Worm (Caenorhabditis elegans) whole organism, young adult: ENCODE data around the gene msp-3.

Experiments
- B0035.1 ChIP-seq: sonication (generic microtip); optimal IDR thresholded peaks from 2 replicates; lab custom pipeline; 2016; ENCODE audit warnings: missing genetic modification characterization, mild to moderate bottlenecking, missing compliant biosample characterization, missing genotype, missing genetic modification reagents
- B0261.1 ChIP-seq: sonication (generic microtip); optimal IDR thresholded peaks from 2 replicates; lab custom pipeline; 2016; ENCODE audit warnings: mild to moderate bottlenecking, missing genetic modification characterization, moderate library complexity, missing compliant biosample characterization
- B0336.3 ChIP-seq: fragments of 200-800 bp; sonication (Bioruptor generic); IDR thresholded peaks from 2 replicates; pipeline ENCODE4 v1.3.6; 2022; ENCODE audit warnings: missing genetic modification characterization, missing compliant biosample characterization
- C06A6.2 ChIP-seq: fragments of 200-800 bp; sonication (Bioruptor generic); conservative IDR thresholded peaks from 2 replicates; pipeline ENCODE4 v1.3.6; 2022; ENCODE audit warnings: missing genetic modification characterization, missing compliant biosample characterization
- C17E4.6 ChIP-seq: fragments of 200-800 bp; sonication (Bioruptor generic); IDR thresholded peaks from 2 replicates; pipeline ENCODE4 v1.3.6; 2022; ENCODE audit warnings: missing genetic modification reagents, missing genetic modification characterization, missing compliant biosample characterization
- F10E7.11 ChIP-seq: sonication (generic microtip); optimal IDR thresholded peaks from 2 replicates; lab custom pipeline; 2017; ENCODE audit warnings: mild to moderate bottlenecking, missing genetic modification characterization, moderate library complexity, missing compliant biosample characterization
- F33H1.4 ChIP-seq: fragments of 200-800 bp; sonication (Bioruptor generic); IDR thresholded peaks from 2 replicates; pipeline ENCODE4 v1.3.6; 2022; ENCODE audit warnings: missing genetic modification reagents, missing genetic modification characterization, missing compliant biosample characterization
- K11D2.4 ChIP-seq: fragments of 200-800 bp; sonication (Bioruptor generic); IDR thresholded peaks from 2 replicates; pipeline ENCODE4 v1.3.6; 2022; ENCODE audit warnings: missing genetic modification reagents, missing genetic modification characterization, missing compliant biosample characterization
- T26A5.8 ChIP-seq: sonication (generic microtip); optimal IDR thresholded peaks from 2 replicates; lab custom pipeline; 2016; ENCODE audit warnings: missing genetic modification characterization, missing compliant biosample characterization
- Y79H2A.3 ChIP-seq: fragments of 200-800 bp; sonication (Bioruptor generic); conservative IDR thresholded peaks from 2 replicates; pipeline ENCODE4 v1.3.6; 2022; ENCODE audit warnings: missing genetic modification reagents, missing genetic modification characterization, missing compliant biosample characterization
- aptf-3 ChIP-seq: fragments of 200-800 bp; sonication (Bioruptor generic); IDR thresholded peaks from 2 replicates; pipeline ENCODE4 v1.3.6; 2022; ENCODE audit warnings: missing genetic modification characterization, missing compliant biosample characterization
- athp-1 ChIP-seq: sonication (generic microtip); optimal IDR thresholded peaks from 2 replicates; lab custom pipeline; 2017; ENCODE audit warnings: mild to moderate bottlenecking, missing genetic modification characterization, missing compliant biosample characterization
- attf-6 ChIP-seq: fragments of 200-800 bp; sonication (Bioruptor generic); IDR thresholded peaks from 2 replicates; pipeline ENCODE4 v1.3.6; 2022; ENCODE audit warnings: missing genetic modification reagents, missing genetic modification characterization, missing compliant biosample characterization
- bed-1 ChIP-seq: fragments of 200-800 bp; sonication (Bioruptor generic); IDR thresholded peaks from 2 replicates; pipeline ENCODE4 v1.3.6; 2022; ENCODE audit warnings: missing genetic modification reagents, missing genetic modification characterization, missing compliant biosample characterization
- bed-2 ChIP-seq: fragments of 200-800 bp; sonication (Bioruptor generic); IDR thresholded peaks from 2 replicates; pipeline ENCODE4 v1.3.6; 2022; ENCODE audit warnings: missing genetic modification reagents, missing genetic modification characterization, missing compliant biosample characterization
- ceh-100 ChIP-seq: fragments of 200-800 bp; sonication (Bioruptor generic); IDR thresholded peaks from 2 replicates; pipeline ENCODE4 v1.3.6; 2022; ENCODE audit warnings: missing genetic modification reagents, missing genetic modification characterization, missing compliant biosample characterization
- ceh-40 ChIP-seq: fragments of 200-800 bp; sonication (Bioruptor generic); IDR thresholded peaks from 2 replicates; pipeline ENCODE4 v1.3.6; 2022; ENCODE audit warnings: missing genetic modification characterization, missing compliant biosample characterization
- ceh-58 ChIP-seq: fragments of 200-800 bp; sonication (Bioruptor generic); IDR thresholded peaks from 2 replicates; pipeline ENCODE4 v1.3.6; 2022; ENCODE audit warnings: missing genetic modification characterization, missing compliant biosample characterization
- ceh-79 ChIP-seq: sonication (generic microtip); optimal IDR thresholded peaks from 2 replicates; lab custom pipeline; 2017; ENCODE audit warnings: mild to moderate bottlenecking, missing genetic modification characterization, missing compliant biosample characterization
- ceh-91 ChIP-seq: fragments of 200-800 bp; sonication (Bioruptor generic); IDR thresholded peaks from 2 replicates; pipeline ENCODE4 v1.3.6; 2022; ENCODE audit warnings: missing genetic modification reagents, missing genetic modification characterization, missing compliant biosample characterization
- dpff-1 ChIP-seq: sonication (generic microtip); optimal IDR thresholded peaks from 2 replicates; lab custom pipeline; 2017; ENCODE audit warnings: mild to moderate bottlenecking, missing genetic modification characterization, missing compliant biosample characterization
- dpl-1 ChIP-seq: fragments of 150-350 bp; optimal IDR thresholded peaks from 2 replicates; lab custom pipeline; 2014; ENCODE audit warnings: missing biosample characterization, missing genetic modification reagents, missing genetic modification characterization
- egl-18 ChIP-seq: fragments of 200-800 bp; sonication (Bioruptor generic); IDR thresholded peaks from 2 replicates; pipeline ENCODE4 v1.3.6; 2022; ENCODE audit warnings: missing genetic modification reagents, missing genetic modification characterization, missing compliant biosample characterization
- egrh-3 ChIP-seq: fragments of 200-800 bp; sonication (Bioruptor generic); IDR thresholded peaks from 2 replicates; pipeline ENCODE4 v1.3.6; 2022; ENCODE audit warnings: missing genetic modification reagents, missing genetic modification characterization, missing compliant biosample characterization
- him-1 ChIP-seq: sonication (generic microtip); optimal IDR thresholded peaks from 2 replicates; lab custom pipeline; 2016; ENCODE audit warnings: missing genotype, missing genetic modification reagents, missing genetic modification characterization, missing compliant biosample characterization
- hmg-1.2 ChIP-seq: fragments of 200-800 bp; sonication (Bioruptor generic); IDR thresholded peaks from 2 replicates; pipeline ENCODE4 v1.3.6; 2022; ENCODE audit warnings: missing genetic modification reagents, missing genetic modification characterization, missing compliant biosample characterization
- hrde-1 ChIP-seq: sonication (generic microtip); optimal IDR thresholded peaks from 2 replicates; lab custom pipeline; 2016; ENCODE audit warnings: missing genetic modification characterization, mild to moderate bottlenecking, missing compliant biosample characterization, moderate library complexity, missing genotype, missing genetic modification reagents, borderline replicate concordance
- hsf-1 ChIP-seq: fragments of 200-800 bp; sonication (Bioruptor generic); IDR thresholded peaks from 2 replicates; pipeline ENCODE4 v1.3.6; 2022; ENCODE audit warnings: missing genetic modification reagents, missing genetic modification characterization, missing compliant biosample characterization
- lag-1 ChIP-seq: fragments of 200-800 bp; sonication (Bioruptor generic); IDR thresholded peaks from 2 replicates; pipeline ENCODE4 v1.3.6; 2022; ENCODE audit warnings: missing genetic modification reagents, missing genetic modification characterization, missing compliant biosample characterization
- lin-26 ChIP-seq: fragments of 200-800 bp; sonication (Bioruptor generic); IDR thresholded peaks from 2 replicates; pipeline ENCODE4 v1.3.6; 2022; ENCODE audit warnings: missing genetic modification reagents, missing genetic modification characterization, missing compliant biosample characterization
- lin-54 ChIP-seq: fragments of 200-800 bp; sonication (Bioruptor generic); optimal IDR thresholded peaks from 2 replicates; lab custom pipeline; 2018; ENCODE audit warnings: mild to moderate bottlenecking, missing genetic modification characterization, missing compliant biosample characterization
- lsl-1 ChIP-seq: fragments of 200-800 bp; sonication (Bioruptor generic); optimal IDR thresholded peaks from 2 replicates; lab custom pipeline; 2018; ENCODE audit warnings: mild to moderate bottlenecking, missing genetic modification characterization, moderate library complexity, missing compliant biosample characterization
- madf-10 ChIP-seq: sonication (generic microtip); optimal IDR thresholded peaks from 2 replicates; lab custom pipeline; 2016; ENCODE audit warnings: mild to moderate bottlenecking, missing genetic modification characterization, missing compliant biosample characterization
- mcd-1 ChIP-seq: fragments of 200-800 bp; sonication (Bioruptor generic); IDR thresholded peaks from 2 replicates; pipeline ENCODE4 v1.3.6; 2022; ENCODE audit warnings: missing genetic modification reagents, missing genetic modification characterization, missing compliant biosample characterization
- nhr-179 ChIP-seq: sonication (generic microtip); optimal IDR thresholded peaks from 2 replicates; lab custom pipeline; 2016; ENCODE audit warnings: mild to moderate bottlenecking, missing genetic modification characterization, missing compliant biosample characterization
- nhr-80 ChIP-seq: sonication (generic microtip); optimal IDR thresholded peaks from 2 replicates; lab custom pipeline; 2016; ENCODE audit warnings: missing genetic modification characterization, missing compliant biosample characterization
- pha-4 ChIP-seq: fragments of 150-350 bp; sonication (generic microtip); optimal IDR thresholded peaks from 2 replicates; lab custom pipeline; 2014; ENCODE audit warnings: missing biosample characterization, missing genetic modification reagents, missing genetic modification characterization
- repo-1 ChIP-seq: sonication (generic microtip); optimal IDR thresholded peaks from 2 replicates; lab custom pipeline; 2017; ENCODE audit warnings: mild to moderate bottlenecking, missing genetic modification characterization, missing compliant biosample characterization
- rpc-1 ChIP-seq, 2 experiments: fragments of 150-350 bp in 1 of 2; sonication (generic microtip) in 1 of 2; optimal IDR thresholded peaks; 2 replicates each; lab custom pipeline; 2014 to 2018; ENCODE audit warnings: missing biosample characterization in 1 of 2, missing genetic modification characterization in 1 of 2, missing genetic modification reagents in 1 of 2, missing genotype in 1 of 2
- snpc-1.1 ChIP-seq: sonication (generic microtip); optimal IDR thresholded peaks from 2 replicates; lab custom pipeline; 2017; ENCODE audit warnings: missing genetic modification characterization, mild to moderate bottlenecking, missing compliant biosample characterization, antibody characterized with exemption, moderate library complexity, missing genotype, missing genetic modification reagents; ENCODE audit not compliant: insufficient read depth
- snpc-3.4 ChIP-seq: sonication (generic microtip); optimal IDR thresholded peaks from 2 replicates; lab custom pipeline; 2017; ENCODE audit warnings: missing genetic modification characterization, mild to moderate bottlenecking, missing compliant biosample characterization, antibody characterized with exemption, moderate library complexity, missing genotype, missing genetic modification reagents
- somi-1 ChIP-seq: fragments of 200-800 bp; sonication (Bioruptor generic); optimal IDR thresholded peaks from 2 replicates; lab custom pipeline; 2018; ENCODE audit warnings: mild to moderate bottlenecking, missing genetic modification characterization, missing compliant biosample characterization
- sptf-2 ChIP-seq: fragments of 200-800 bp; sonication (Bioruptor generic); optimal IDR thresholded peaks from 2 replicates; lab custom pipeline; 2018; ENCODE audit warnings: mild to moderate bottlenecking, missing genetic modification characterization, missing compliant biosample characterization
- zfh-2 ChIP-seq: fragments of 200-800 bp; sonication (Bioruptor generic); conservative IDR thresholded peaks from 2 replicates; pipeline ENCODE4 v1.3.6; 2022; ENCODE audit warnings: missing genetic modification reagents, missing genetic modification characterization, missing compliant biosample characterization
- zim-3 ChIP-seq: sonication (generic microtip); optimal IDR thresholded peaks from 2 replicates; lab custom pipeline; 2017; ENCODE audit warnings: mild to moderate bottlenecking, missing genetic modification characterization, moderate library complexity, missing compliant biosample characterization
- ztf-18 ChIP-seq: sonication (generic microtip); optimal IDR thresholded peaks from 2 replicates; lab custom pipeline; 2016; ENCODE audit warnings: missing genotype, mild to moderate bottlenecking, missing genetic modification characterization, missing compliant biosample characterization
- ztf-25 ChIP-seq: fragments of 200-800 bp; sonication (Bioruptor generic); IDR thresholded peaks from 2 replicates; pipeline ENCODE4 v1.3.6; 2022; ENCODE audit warnings: missing genetic modification reagents, missing genetic modification characterization, missing compliant biosample characterization
- ztf-26 ChIP-seq: sonication (generic microtip); optimal IDR thresholded peaks from 2 replicates; lab custom pipeline; 2017; ENCODE audit warnings: missing genetic modification characterization, missing compliant biosample characterization
- ztf-28 ChIP-seq: fragments of 200-800 bp; sonication (Bioruptor generic); IDR thresholded peaks from 2 replicates; pipeline ENCODE4 v1.3.6; 2022; ENCODE audit warnings: missing genetic modification reagents, missing genetic modification characterization, missing compliant biosample characterization

msp-3 gene

ce11 chrII:4739984-4740462 is 46.1 kb downstream of the msp-3 start, which contains the start of gene eas-1 (continued):
- TF ChIP-seq mcd-1 (GFP tag; lab: Robert Waterston, UW), result no peak; the same call in none of the 2 replicates
- TF ChIP-seq lin-54 (GFP tag; lab: Kevin White, UChicago), result peak; percentile 94
- no peak for TF ChIP-seq rpc-1 (optimal IDR thresholded peaks at IDR 0.05; lab: Kevin White, UChicago)
- TF ChIP-seq rpc-1 (tag; optimal IDR thresholded peaks at IDR 0.05; lab: Kevin White, UChicago), result no peak
- peak; percentile 12 for TF ChIP-seq somi-1 (GFP tag; lab: Kevin White, UChicago)
- no peak for TF ChIP-seq egrh-3 (GFP tag; lab: Robert Waterston, UW)
- TF ChIP-seq dpl-1 (GFP tag; lab: Kevin White, UChicago), result peak; percentile 78
- TF ChIP-seq madf-10 (tag; lab: Kevin White, UChicago), result no peak
- no peak for TF ChIP-seq hrde-1 (tag; lab: Kevin White, UChicago)
- peak; percentile 5 for TF ChIP-seq sptf-2 (GFP tag; lab: Kevin White, UChicago)
- no peak for TF ChIP-seq Y79H2A.3 (GFP tag; lab: Robert Waterston, UW)
- no peak for TF ChIP-seq pha-4 (tag; lab: Kevin White, UChicago)
- peak; percentile 33 for TF ChIP-seq athp-1 (tag; lab: Kevin White, UChicago)
- no peak for TF ChIP-seq C17E4.6 (GFP tag; lab: Robert Waterston, UW)
- TF ChIP-seq C06A6.2, result no peak
- TF ChIP-seq hmg-1.2 (GFP tag; lab: Robert Waterston, UW), result 0 out of 2 replicates have a peak, but pooled peaks have one; percentile 23
- TF ChIP-seq F33H1.4 (GFP tag; lab: Robert Waterston, UW), result peak; percentile 67
- no peak for TF ChIP-seq egl-18 (GFP tag; lab: Robert Waterston, UW)
- TF ChIP-seq ceh-91, result peak; percentile 50; the same call in 1 of the 2 replicates
- no peak for TF ChIP-seq dpff-1
- peak; percentile 69; the same call in 1 of the 2 replicates for TF ChIP-seq bed-2 (GFP tag; lab: Robert Waterston, UW)
- TF ChIP-seq B0336.3, result no peak
- TF ChIP-seq ceh-100 (GFP tag; lab: Robert Waterston, UW), result peak; percentile 69
- TF ChIP-seq zfh-2 (GFP tag; lab: Robert Waterston, UW), result no peak
- TF ChIP-seq bed-1, result no peak
- TF ChIP-seq ztf-28 (GFP tag; lab: Robert Waterston, UW), result no peak
- TF ChIP-seq T26A5.8 (tag; lab: Kevin White, UChicago), result no peak
- no peak for TF ChIP-seq hsf-1 (GFP tag; lab: Robert Waterston, UW)
- TF ChIP-seq ztf-26, result no peak
- no peak for TF ChIP-seq F10E7.11 (tag; lab: Kevin White, UChicago)
- TF ChIP-seq snpc-1.1, result no peak
- TF ChIP-seq him-1, result peak; percentile 61
- TF ChIP-seq ceh-79 (tag; lab: Kevin White, UChicago), result no peak
- no peak for TF ChIP-seq B0261.1
- no peak for TF ChIP-seq ceh-40 (GFP tag; lab: Robert Waterston, UW)
- TF ChIP-seq B0035.1 (tag; lab: Kevin White, UChicago), result no peak
- no peak for TF ChIP-seq attf-6
- TF ChIP-seq ztf-25 (GFP tag; lab: Robert Waterston, UW), result peak; percentile 76; the same call in 1 of the 2 replicates
- TF ChIP-seq lag-1 (GFP tag; lab: Robert Waterston, UW), result no peak
- TF ChIP-seq nhr-179 (tag; lab: Kevin White, UChicago), result no peak
- no peak for TF ChIP-seq aptf-3 (GFP tag; lab: Robert Waterston, UW)
- no peak for TF ChIP-seq zim-3 (tag; lab: Kevin White, UChicago)
- peak; percentile 27 for TF ChIP-seq nhr-80 (tag; lab: Kevin White, UChicago)
- TF ChIP-seq ztf-18 (tag; lab: Kevin White, UChicago), result peak; percentile 27
- peak; percentile 63 for TF ChIP-seq lsl-1 (GFP tag; lab: Kevin White, UChicago)
- TF ChIP-seq lin-26 (GFP tag; lab: Robert Waterston, UW), result no peak
- TF ChIP-seq ceh-58 (GFP tag; lab: Robert Waterston, UW), result no peak
- peak; percentile 64; the same call in 1 of the 2 replicates for TF ChIP-seq K11D2.4 (GFP tag; lab: Robert Waterston, UW)
- TF ChIP-seq repo-1, result no peak
- peak; percentile 9 for TF ChIP-seq snpc-3.4 (tag; lab: Kevin White, UChicago)
